Worm (Caenorhabditis elegans): ENCODE results near the gene Y71G10AR.4.

- no peak for TF ChIP-seq pqm-1 (tag; optimal IDR thresholded peaks at IDR 0.05)
- no peak for TF ChIP-seq elt-1 (tag; optimal IDR thresholded peaks at IDR 0.05)
- TF ChIP-seq ama-1 (optimal IDR thresholded peaks at IDR 0.05), result no peak
- TF ChIP-seq ztf-4 (tag; optimal IDR thresholded peaks at IDR 0.05), result no peak
- TF ChIP-seq fos-1 (tag; optimal IDR thresholded peaks at IDR 0.05), result no peak
- TF ChIP-seq nhr-11 (tag; optimal IDR thresholded peaks at IDR 0.05), result no peak
- TF ChIP-seq fkh-10 (GFP tag; optimal IDR thresholded peaks at IDR 0.05), result no peak
- TF ChIP-seq fkh-2 (tag; optimal IDR thresholded peaks at IDR 0.05), result no peak
These were observed 28.5 kb upstream of the Y71G10AR.4 start for ce11 chrIV:2170332-2170731.
